Fruit fly (Drosophila melanogaster) whole organism, prepupa: ENCODE results near the gene ABCB7.
A peak's percentile ranks its signal among the peaks of the same experiment; 100 is the strongest.

Source experiments
- Blimp-1 ChIP-seq: fragments of 200-800 bp; sonication (Bioruptor generic); optimal IDR thresholded peaks from 3 replicates; lab custom pipeline; 2017; ENCODE audit warnings: missing biosample characterization, missing genetic modification characterization, mild to moderate bottlenecking, moderate library complexity, missing genetic modification reagents
- CG11294 ChIP-seq: fragments of 200-800 bp; sonication (Bioruptor generic); IDR thresholded peaks from 2 replicates; pipeline ENCODE4 v1.3.6; 2022; ENCODE audit warnings: missing biosample characterization, missing genetic modification characterization
- CG11902 ChIP-seq: fragments of 200-800 bp; sonication (Bioruptor generic); optimal IDR thresholded peaks from 3 replicates; lab custom pipeline; 2016; ENCODE audit warnings: missing biosample characterization, missing genetic modification characterization
- CG15336 ChIP-seq: fragments of 200-800 bp; sonication (Bioruptor generic); IDR thresholded peaks from 2 replicates; pipeline ENCODE4 v1.3.6; 2022; ENCODE audit warnings: missing biosample characterization, missing genetic modification characterization
- CG1621 ChIP-seq: fragments of 200-800 bp; sonication (Bioruptor generic); optimal IDR thresholded peaks from 3 replicates; lab custom pipeline; 2018; ENCODE audit warnings: missing biosample characterization, mild to moderate bottlenecking, missing genetic modification characterization
- CG16779 ChIP-seq: fragments of 200-800 bp; sonication (Bioruptor generic); optimal IDR thresholded peaks from 3 replicates; lab custom pipeline; 2017; ENCODE audit warnings: missing biosample characterization, mild to moderate bottlenecking, missing genetic modification characterization
- CG3032 ChIP-seq: fragments of 200-800 bp; optimal IDR thresholded peaks from 2 replicates; lab custom pipeline; 2019; ENCODE audit warnings: missing biosample characterization, mild to moderate bottlenecking, missing genetic modification characterization, moderate library complexity
- CG32006 ChIP-seq: fragments of 200-800 bp; sonication (Bioruptor generic); optimal IDR thresholded peaks from 3 replicates; lab custom pipeline; 2017; ENCODE audit warnings: missing biosample characterization, mild to moderate bottlenecking, missing genetic modification characterization
- CG34406 ChIP-seq: fragments of 200-800 bp; sonication (Bioruptor generic); optimal IDR thresholded peaks from 3 replicates; lab custom pipeline; 2016; ENCODE audit warnings: missing biosample characterization, missing genetic modification characterization
- CG4318 ChIP-seq: fragments of 200-800 bp; sonication (Bioruptor generic); optimal IDR thresholded peaks from 3 replicates; lab custom pipeline; 2017; ENCODE audit warnings: missing biosample characterization, mild to moderate bottlenecking, missing genetic modification characterization
- CG6276 ChIP-seq: fragments of 200-800 bp; sonication (Bioruptor generic); optimal IDR thresholded peaks from 2 replicates; lab custom pipeline; 2017; ENCODE audit warnings: missing biosample characterization, mild to moderate bottlenecking, missing genetic modification characterization
- CG6792 ChIP-seq: fragments of 200-800 bp; sonication (Bioruptor generic); optimal IDR thresholded peaks from 3 replicates; lab custom pipeline; 2016; ENCODE audit warnings: missing biosample characterization, missing genetic modification characterization
- CG6808 ChIP-seq: fragments of 200-800 bp; sonication (Bioruptor generic); optimal IDR thresholded peaks from 3 replicates; lab custom pipeline; 2017; ENCODE audit warnings: missing biosample characterization, missing genetic modification characterization, mild to moderate bottlenecking, moderate library complexity, missing genetic modification reagents
- CG6854 ChIP-seq: fragments of 200-800 bp; sonication (Bioruptor generic); optimal IDR thresholded peaks from 2 replicates; lab custom pipeline; 2017; ENCODE audit warnings: missing biosample characterization, mild to moderate bottlenecking, missing genetic modification characterization
- CG7368 ChIP-seq: fragments of 200-800 bp; sonication (Bioruptor generic); optimal IDR thresholded peaks from 3 replicates; lab custom pipeline; 2016; ENCODE audit warnings: missing biosample characterization, missing genetic modification characterization
- CG8319 ChIP-seq: fragments of 200-800 bp; sonication (Bioruptor generic); optimal IDR thresholded peaks from 3 replicates; lab custom pipeline; 2016; ENCODE audit warnings: missing biosample characterization, missing genetic modification characterization
- CG8632 ChIP-seq: fragments of 200-800 bp; sonication (Bioruptor generic); optimal IDR thresholded peaks from 3 replicates; lab custom pipeline; 2016; ENCODE audit warnings: missing biosample characterization, missing genetic modification characterization
- CG9139 ChIP-seq: fragments of 200-800 bp; sonication (Bioruptor generic); optimal IDR thresholded peaks from 3 replicates; lab custom pipeline; 2017; ENCODE audit warnings: missing biosample characterization, mild to moderate bottlenecking, missing genetic modification characterization
- Eip78C ChIP-seq: fragments of 200-800 bp; sonication (Bioruptor generic); peaks from one replicate; lab custom pipeline; 2016; ENCODE audit warnings: missing biosample characterization, missing genetic modification characterization
- Eip93F ChIP-seq: fragments of 200-800 bp; sonication (Bioruptor generic); optimal IDR thresholded peaks from 2 replicates; lab custom pipeline; 2016; ENCODE audit warnings: missing biosample characterization, mild to moderate bottlenecking, missing genetic modification characterization
- Ets96B ChIP-seq: fragments of 200-800 bp; optimal IDR thresholded peaks from 2 replicates; lab custom pipeline; 2019; ENCODE audit warnings: missing biosample characterization, mild to moderate bottlenecking, missing genetic modification characterization, moderate library complexity
- Gug ChIP-seq: fragments of 200-800 bp; sonication (Bioruptor generic); IDR thresholded peaks from 2 replicates; pipeline ENCODE4 v1.3.6; 2022; ENCODE audit warnings: missing biosample characterization, missing genetic modification characterization
- Hr38 ChIP-seq: sonication (Bioruptor generic); optimal IDR thresholded peaks from 2 replicates; lab custom pipeline; 2016; ENCODE audit warnings: missing biosample characterization, missing genetic modification characterization
- Hr39 ChIP-seq: fragments of 200-800 bp; sonication (Bioruptor generic); optimal IDR thresholded peaks from 2 replicates; lab custom pipeline; 2016; ENCODE audit warnings: missing biosample characterization, missing genetic modification characterization
- Hr4 ChIP-seq: fragments of 200-800 bp; sonication (Bioruptor generic); optimal IDR thresholded peaks from 3 replicates; lab custom pipeline; 2016; ENCODE audit warnings: missing biosample characterization, missing genetic modification characterization
- Lpt ChIP-seq: fragments of 200-800 bp; sonication (Bioruptor generic); optimal IDR thresholded peaks from 3 replicates; lab custom pipeline; 2016; ENCODE audit warnings: missing biosample characterization, missing genetic modification characterization
- OdsH ChIP-seq: fragments of 200-800 bp; sonication (Bioruptor generic); optimal IDR thresholded peaks from 3 replicates; lab custom pipeline; 2016; ENCODE audit warnings: missing biosample characterization, missing genetic modification characterization
- Smox ChIP-seq: fragments of 200-800 bp; sonication (Bioruptor generic); optimal IDR thresholded peaks from 3 replicates; lab custom pipeline; 2016; ENCODE audit warnings: missing biosample characterization, missing genetic modification characterization
- Sox102F ChIP-seq: fragments of 200-800 bp; sonication (Bioruptor generic); optimal IDR thresholded peaks from 2 replicates; lab custom pipeline; 2016; ENCODE audit warnings: missing biosample characterization, mild to moderate bottlenecking, missing genetic modification characterization
- Sox14 ChIP-seq: fragments of 200-800 bp; sonication (Bioruptor generic); optimal IDR thresholded peaks from 3 replicates; lab custom pipeline; 2016; ENCODE audit warnings: missing biosample characterization, missing genetic modification characterization
- Sox15 ChIP-seq: fragments of 200-800 bp; sonication (Bioruptor generic); optimal IDR thresholded peaks from 3 replicates; lab custom pipeline; 2016; ENCODE audit warnings: missing biosample characterization, missing genetic modification characterization
- acj6 ChIP-seq: fragments of 200-800 bp; sonication (Bioruptor generic); optimal IDR thresholded peaks from 3 replicates; lab custom pipeline; 2016; ENCODE audit warnings: missing biosample characterization, missing genetic modification characterization
- cyc ChIP-seq: fragments of 200-800 bp; sonication (Bioruptor generic); optimal IDR thresholded peaks from 3 replicates; lab custom pipeline; 2016; ENCODE audit warnings: missing biosample characterization, missing genetic modification characterization
- dac ChIP-seq: fragments of 200-800 bp; sonication (Bioruptor generic); optimal IDR thresholded peaks from 2 replicates; lab custom pipeline; 2017; ENCODE audit warnings: missing biosample characterization, mild to moderate bottlenecking, missing genetic modification characterization
- eg ChIP-seq: fragments of 200-800 bp; sonication (Bioruptor generic); IDR thresholded peaks from 3 replicates; pipeline ENCODE4 v1.3.6; 2022; ENCODE audit warnings: missing biosample characterization, missing genetic modification characterization
- esn ChIP-seq: fragments of 200-800 bp; sonication (Bioruptor generic); optimal IDR thresholded peaks from 2 replicates; lab custom pipeline; 2016; ENCODE audit warnings: missing biosample characterization, mild to moderate bottlenecking, missing genetic modification characterization, moderate library complexity
- fd59A ChIP-seq: fragments of 200-800 bp; sonication (Bioruptor generic); optimal IDR thresholded peaks from 2 replicates; lab custom pipeline; 2017; ENCODE audit warnings: missing biosample characterization, mild to moderate bottlenecking, missing genetic modification characterization, missing genetic modification reagents
- fd85E ChIP-seq: fragments of 200-800 bp; sonication (Bioruptor generic); optimal IDR thresholded peaks from 3 replicates; lab custom pipeline; 2016; ENCODE audit warnings: missing biosample characterization, missing genetic modification characterization
- fkh ChIP-seq: fragments of 200-800 bp; sonication (Bioruptor generic); optimal IDR thresholded peaks from 3 replicates; lab custom pipeline; 2017; ENCODE audit warnings: missing biosample characterization, mild to moderate bottlenecking, missing genetic modification characterization, moderate library complexity
- lz ChIP-seq: fragments of 200-800 bp; sonication (Bioruptor generic); optimal IDR thresholded peaks from 3 replicates; lab custom pipeline; 2016; ENCODE audit warnings: missing biosample characterization, missing genetic modification characterization
- net ChIP-seq: fragments of 200-800 bp; sonication (Bioruptor generic); optimal IDR thresholded peaks from 3 replicates; lab custom pipeline; 2016; ENCODE audit warnings: missing biosample characterization, missing genetic modification characterization
- pdm3 ChIP-seq: fragments of 200-800 bp; sonication (Bioruptor generic); optimal IDR thresholded peaks from 3 replicates; lab custom pipeline; 2016; ENCODE audit warnings: missing biosample characterization, missing genetic modification characterization
- salr ChIP-seq, 2 experiments: fragments of 200-800 bp; sonication (Bioruptor generic); optimal IDR thresholded peaks; 3 replicates each; lab custom pipeline; 2016 to 2018; ENCODE audit warnings: missing biosample characterization in 2 of 2, missing genetic modification characterization in 2 of 2, mild to moderate bottlenecking in 1 of 2
- spab ChIP-seq: fragments of 200-800 bp; sonication (Bioruptor generic); optimal IDR thresholded peaks from 2 replicates; lab custom pipeline; 2017; ENCODE audit warnings: missing biosample characterization, mild to moderate bottlenecking, missing genetic modification characterization, missing genetic modification reagents
- svp ChIP-seq: fragments of 200-800 bp; sonication (Bioruptor generic); peaks from one replicate; lab custom pipeline; 2016; ENCODE audit warnings: missing biosample characterization, missing genetic modification characterization
- topi ChIP-seq: fragments of 200-800 bp; sonication (Bioruptor generic); optimal IDR thresholded peaks from 3 replicates; lab custom pipeline; 2016; ENCODE audit warnings: missing biosample characterization, missing genetic modification characterization
- vri ChIP-seq: fragments of 200-800 bp; sonication (Bioruptor generic); optimal IDR thresholded peaks from 3 replicates; lab custom pipeline; 2016; ENCODE audit warnings: missing biosample characterization, mild to moderate bottlenecking, missing genetic modification characterization

Gene ABCB7

DNA sequence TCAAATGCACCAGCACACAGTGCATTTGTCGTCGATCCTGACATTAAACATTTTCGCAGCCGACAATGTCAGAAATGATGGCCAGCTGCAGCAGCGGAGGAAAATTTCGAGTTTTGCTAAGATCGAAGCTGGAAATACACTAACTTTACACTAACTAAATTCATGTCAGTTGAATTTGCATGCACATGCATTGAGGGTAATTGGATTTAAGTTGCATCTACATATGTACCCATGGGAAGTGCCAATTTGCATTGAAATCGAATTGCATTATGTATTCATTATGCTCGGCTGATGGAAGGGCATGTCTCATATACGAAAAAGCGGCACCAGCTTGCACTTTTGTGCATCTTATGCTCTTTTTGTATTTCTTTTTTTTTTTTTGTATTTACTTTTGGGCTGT is 33.4 kb upstream of the ABCB7 start (continued):
- peak; percentile 27 for TF ChIP-seq vri
- TF ChIP-seq esn (GFP tag; lab: Kevin White, UChicago), result peak; percentile 80
- TF ChIP-seq Hr39 (GFP tag; lab: Kevin White, UChicago), result peak; percentile 82
- TF ChIP-seq CG8319 (GFP tag; lab: Kevin White, UChicago), result peak; percentile 77
- peak; percentile 80 for TF ChIP-seq CG6854 (GFP tag; lab: Kevin White, UChicago)
- TF ChIP-seq CG32006 (GFP tag; lab: Kevin White, UChicago), result peak; percentile 80
- peak; percentile 97 for TF ChIP-seq Eip78C (GFP tag; lab: Kevin White, UChicago)
- peak; percentile 94 for TF ChIP-seq svp (GFP tag; lab: Kevin White, UChicago)
- peak; percentile 80 for TF ChIP-seq lz (GFP tag; lab: Kevin White, UChicago)
- peak; percentile 8 for TF ChIP-seq fd59A
- peak; percentile 51 for TF ChIP-seq Sox15 (GFP tag; lab: Kevin White, UChicago)
- no peak for TF ChIP-seq Hr38 (GFP tag; lab: Kevin White, UChicago)
- peak; percentile 4 to 73 for TF ChIP-seq salr (GFP tag; optimal IDR thresholded peaks at IDR 0.05; lab: Kevin White, UChicago)
- peak; percentile 46 for TF ChIP-seq CG8632 (GFP tag; lab: Kevin White, UChicago)
- TF ChIP-seq Eip93F (GFP tag; lab: Kevin White, UChicago), result no peak
- TF ChIP-seq CG3032 (tag; lab: Kevin White, UChicago), result peak; percentile 76
- peak; percentile 94 for TF ChIP-seq CG11294 (GFP tag; lab: Robert Waterston, UW)
- TF ChIP-seq fkh, result no peak
- peak; percentile 59 for TF ChIP-seq dac (GFP tag; lab: Kevin White, UChicago)

DNA sequence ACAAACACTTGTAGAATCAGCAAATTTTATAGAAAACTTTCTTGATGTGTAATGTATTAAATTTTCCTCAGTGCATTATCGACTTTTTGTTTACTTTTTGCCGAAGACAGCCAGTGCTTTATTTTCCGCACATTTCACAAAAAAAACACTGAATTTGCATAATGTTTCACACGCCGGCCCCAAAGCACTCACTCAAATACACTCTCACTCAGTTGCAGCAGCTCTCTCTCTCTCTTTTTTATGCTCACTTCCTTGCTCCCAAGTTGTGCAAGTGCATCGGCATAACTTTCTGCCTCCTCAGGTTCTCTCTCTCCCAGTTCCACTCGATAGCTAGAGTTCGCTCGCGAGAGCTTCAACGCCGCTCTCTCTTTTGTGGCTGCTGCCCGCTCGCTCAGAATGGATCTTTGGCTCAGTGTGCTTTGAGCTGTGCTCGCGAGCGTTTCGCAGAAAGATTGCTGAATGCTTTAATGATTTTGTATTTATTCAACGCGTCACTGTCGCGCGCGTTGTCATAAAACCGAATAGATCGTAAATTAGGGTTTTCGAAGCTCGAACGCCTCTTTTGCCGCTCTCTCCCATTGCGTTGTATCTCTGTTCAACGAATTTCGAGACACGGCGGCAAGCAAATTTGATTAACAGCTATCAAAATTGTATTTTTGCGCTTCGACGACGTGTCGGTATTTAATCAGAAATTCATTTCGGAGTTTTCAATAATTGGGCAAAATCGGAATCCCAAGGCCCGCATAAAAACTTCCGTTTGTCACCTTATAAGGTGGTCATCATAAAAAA is 31.8 kb upstream of the ABCB7 start:
- TF ChIP-seq CG15336 (GFP tag; lab: Robert Waterston, UW) (peak; percentile 70), Blimp-1 (GFP tag; lab: Kevin White, UChicago) (no peak), net (GFP tag; lab: Kevin White, UChicago) (peak; percentile 5), CG11294 (GFP tag; lab: Robert Waterston, UW) (no peak; the same call in 1 of the 2 replicates), CG6854 (GFP tag; lab: Kevin White, UChicago) (peak; percentile 81), CG6276 (GFP tag; lab: Kevin White, UChicago) (peak; percentile 90), vri (peak; percentile 78), CG6808 (peak; percentile 64), Lpt (no peak), pdm3 (GFP tag; lab: Kevin White, UChicago) (no peak), esn (GFP tag; lab: Kevin White, UChicago) (peak; percentile 8), topi (GFP tag; lab: Kevin White, UChicago) (peak; percentile 16), Sox14 (GFP tag; lab: Kevin White, UChicago) (no peak), CG11902 (GFP tag; lab: Kevin White, UChicago) (no peak), fd59A (no peak), Gug (peak; percentile 38; the same call in 1 of the 2 replicates), Hr4 (GFP tag; lab: Kevin White, UChicago) (no peak), fd85E (GFP tag; lab: Kevin White, UChicago) (peak; percentile 65), Sox102F (GFP tag; lab: Kevin White, UChicago) (peak; percentile 52), OdsH (no peak), Smox (GFP tag; lab: Kevin White, UChicago) (no peak), Hr38 (GFP tag; lab: Kevin White, UChicago) (no peak), Sox15 (GFP tag; lab: Kevin White, UChicago) (no peak), spab (peak; percentile 47), CG1621 (tag; lab: Kevin White, UChicago) (no peak), Eip93F (GFP tag; lab: Kevin White, UChicago) (no peak), CG8632 (GFP tag; lab: Kevin White, UChicago) (no peak), CG7368 (GFP tag; lab: Kevin White, UChicago) (peak; percentile 11), eg (peak; percentile 87), acj6 (GFP tag; lab: Kevin White, UChicago) (no peak), CG6792 (GFP tag; lab: Kevin White, UChicago) (no peak), Ets96B (peak; percentile 38), cyc (GFP tag; lab: Kevin White, UChicago) (no peak), CG34406 (no peak), CG32006 (GFP tag; lab: Kevin White, UChicago) (no peak), CG4318 (GFP tag; lab: Kevin White, UChicago) (no peak), CG9139 (peak; percentile 66), CG16779 (tag; lab: Kevin White, UChicago) (peak; percentile 77)
